Worm (Caenorhabditis elegans): ENCODE measurements around the gene ZK470.14.
"Not testable (repeated sequence)": the region's sequence is repeated elsewhere in the genome, so short reads cannot be mapped to it uniquely, and the experiment has no call there.

- TF ChIP-seq ztf-29 (GFP tag; IDR thresholded peaks at IDR 0.05); med-1 (GFP tag; optimal IDR thresholded peaks at IDR 0.05; ENCODE audit: insufficient read depth); flt-1 (GFP tag; IDR thresholded peaks at IDR 0.05); ref-1 (GFP tag; conservative IDR thresholded peaks at IDR 0.05); ztf-23 (GFP tag; IDR thresholded peaks at IDR 0.05); cog-1 (tag; optimal IDR thresholded peaks at IDR 0.05); klf-2 (GFP tag; conservative IDR thresholded peaks at IDR 0.05); T22C8.4 (GFP tag; IDR thresholded peaks at IDR 0.05); tab-1 (GFP tag; IDR thresholded peaks at IDR 0.05): not testable (repeated sequence)
Measured at ce11 chrX:4207385-4207784, 40.1 kb downstream of the ZK470.14 start, which contains the start of gene F20B6.9.
